Fruit fly (Drosophila melanogaster) whole organism, adult: Measurements from ENCODE around the gene Sgsh.

Source experiments
- CG12768 ChIP-seq: fragments of 200-800 bp; sonication (Bioruptor generic); optimal IDR thresholded peaks from 2 replicates; lab custom pipeline; 2017; ENCODE audit warnings: missing biosample characterization, missing genetic modification characterization, mild to moderate bottlenecking, moderate library complexity, missing genetic modification reagents
- CG5204 ChIP-seq: fragments of 200-800 bp; sonication (Bioruptor generic); optimal IDR thresholded peaks from 2 replicates; lab custom pipeline; 2016; ENCODE audit warnings: missing biosample characterization, missing genetic modification characterization
- Hr96 ChIP-seq: fragments of 200-800 bp; sonication (Bioruptor generic); optimal IDR thresholded peaks from 2 replicates; lab custom pipeline; 2016; ENCODE audit warnings: missing biosample characterization, missing genetic modification characterization

dm6 chr3R:18949896-18950295 is 37.2 kb upstream of the Sgsh start, which contains the start of gene CG43732:
- TF ChIP-seq CG12768 (GFP tag; lab: Kevin White, UChicago) (no peak), Hr96 (GFP tag; lab: Kevin White, UChicago) (no peak), CG5204 (GFP tag; lab: Kevin White, UChicago) (no peak)
